Fruit fly (Drosophila melanogaster) whole organism, prepupa: ENCODE data around the gene CG7453.

Source experiments
- Blimp-1 ChIP-seq: fragments of 200-800 bp; sonication (Bioruptor generic); optimal IDR thresholded peaks from 3 replicates; lab custom pipeline; 2017; ENCODE audit warnings: missing biosample characterization, missing genetic modification characterization, mild to moderate bottlenecking, moderate library complexity, missing genetic modification reagents
- CG10631 ChIP-seq: fragments of 200-800 bp; sonication (Bioruptor generic); optimal IDR thresholded peaks from 2 replicates; lab custom pipeline; 2016; ENCODE audit warnings: missing biosample characterization, missing genetic modification characterization
- CG10669 ChIP-seq: fragments of 200-800 bp; sonication (Bioruptor generic); optimal IDR thresholded peaks from 3 replicates; lab custom pipeline; 2018; ENCODE audit warnings: missing biosample characterization, mild to moderate bottlenecking, missing genetic modification characterization, moderate library complexity
- CG11294 ChIP-seq: fragments of 200-800 bp; sonication (Bioruptor generic); IDR thresholded peaks from 2 replicates; pipeline ENCODE4 v1.3.6; 2022; ENCODE audit warnings: missing biosample characterization, missing genetic modification characterization
- CG11762 ChIP-seq: fragments of 200-800 bp; sonication (Bioruptor generic); optimal IDR thresholded peaks from 3 replicates; lab custom pipeline; 2016; ENCODE audit warnings: missing biosample characterization, missing genetic modification characterization; ENCODE audit not compliant: insufficient read depth
- CG15336 ChIP-seq: fragments of 200-800 bp; sonication (Bioruptor generic); IDR thresholded peaks from 2 replicates; pipeline ENCODE4 v1.3.6; 2022; ENCODE audit warnings: missing biosample characterization, missing genetic modification characterization
- CG1621 ChIP-seq: fragments of 200-800 bp; sonication (Bioruptor generic); optimal IDR thresholded peaks from 3 replicates; lab custom pipeline; 2018; ENCODE audit warnings: missing biosample characterization, mild to moderate bottlenecking, missing genetic modification characterization
- CG16779 ChIP-seq: fragments of 200-800 bp; sonication (Bioruptor generic); optimal IDR thresholded peaks from 3 replicates; lab custom pipeline; 2017; ENCODE audit warnings: missing biosample characterization, mild to moderate bottlenecking, missing genetic modification characterization
- CG3032 ChIP-seq: fragments of 200-800 bp; optimal IDR thresholded peaks from 2 replicates; lab custom pipeline; 2019; ENCODE audit warnings: missing biosample characterization, mild to moderate bottlenecking, missing genetic modification characterization, moderate library complexity
- CG31627 ChIP-seq: fragments of 200-800 bp; sonication (Bioruptor generic); optimal IDR thresholded peaks from 3 replicates; lab custom pipeline; 2016; ENCODE audit warnings: missing biosample characterization, missing genetic modification characterization
- CG3919 ChIP-seq: fragments of 200-800 bp; sonication (Bioruptor generic); optimal IDR thresholded peaks from 3 replicates; lab custom pipeline; 2016; ENCODE audit warnings: missing biosample characterization, missing genetic modification characterization
- CG4318 ChIP-seq: fragments of 200-800 bp; sonication (Bioruptor generic); optimal IDR thresholded peaks from 3 replicates; lab custom pipeline; 2017; ENCODE audit warnings: missing biosample characterization, mild to moderate bottlenecking, missing genetic modification characterization
- CG6163 ChIP-seq: fragments of 200-800 bp; sonication (Bioruptor generic); IDR thresholded peaks from 3 replicates; pipeline ENCODE4 v1.3.6; 2022; ENCODE audit warnings: missing biosample characterization, missing genetic modification characterization
- CG6276 ChIP-seq: fragments of 200-800 bp; sonication (Bioruptor generic); optimal IDR thresholded peaks from 2 replicates; lab custom pipeline; 2017; ENCODE audit warnings: missing biosample characterization, mild to moderate bottlenecking, missing genetic modification characterization
- CG6792 ChIP-seq: fragments of 200-800 bp; sonication (Bioruptor generic); optimal IDR thresholded peaks from 3 replicates; lab custom pipeline; 2016; ENCODE audit warnings: missing biosample characterization, missing genetic modification characterization
- CG7368 ChIP-seq: fragments of 200-800 bp; sonication (Bioruptor generic); optimal IDR thresholded peaks from 3 replicates; lab custom pipeline; 2016; ENCODE audit warnings: missing biosample characterization, missing genetic modification characterization
- CG8119 ChIP-seq: fragments of 200-800 bp; sonication (Bioruptor generic); IDR thresholded peaks from 3 replicates; pipeline ENCODE4 v1.3.6; 2022; ENCODE audit warnings: missing biosample characterization, missing genetic modification characterization
- CG8319 ChIP-seq: fragments of 200-800 bp; sonication (Bioruptor generic); optimal IDR thresholded peaks from 3 replicates; lab custom pipeline; 2016; ENCODE audit warnings: missing biosample characterization, missing genetic modification characterization
- CG8632 ChIP-seq: fragments of 200-800 bp; sonication (Bioruptor generic); optimal IDR thresholded peaks from 3 replicates; lab custom pipeline; 2016; ENCODE audit warnings: missing biosample characterization, missing genetic modification characterization
- Eip75B ChIP-seq: fragments of 200-800 bp; sonication (Bioruptor generic); optimal IDR thresholded peaks from 3 replicates; lab custom pipeline; 2016; ENCODE audit warnings: missing biosample characterization, missing genetic modification characterization
- Eip78C ChIP-seq: fragments of 200-800 bp; sonication (Bioruptor generic); peaks from one replicate; lab custom pipeline; 2016; ENCODE audit warnings: missing biosample characterization, missing genetic modification characterization
- Eip93F ChIP-seq: fragments of 200-800 bp; sonication (Bioruptor generic); optimal IDR thresholded peaks from 2 replicates; lab custom pipeline; 2016; ENCODE audit warnings: missing biosample characterization, mild to moderate bottlenecking, missing genetic modification characterization
- Gug ChIP-seq: fragments of 200-800 bp; sonication (Bioruptor generic); IDR thresholded peaks from 2 replicates; pipeline ENCODE4 v1.3.6; 2022; ENCODE audit warnings: missing biosample characterization, missing genetic modification characterization
- Lpt ChIP-seq: fragments of 200-800 bp; sonication (Bioruptor generic); optimal IDR thresholded peaks from 3 replicates; lab custom pipeline; 2016; ENCODE audit warnings: missing biosample characterization, missing genetic modification characterization
- Met ChIP-seq: fragments of 200-800 bp; sonication (Bioruptor generic); optimal IDR thresholded peaks from 3 replicates; lab custom pipeline; 2016; ENCODE audit warnings: missing biosample characterization, missing genetic modification characterization
- OdsH ChIP-seq: fragments of 200-800 bp; sonication (Bioruptor generic); optimal IDR thresholded peaks from 3 replicates; lab custom pipeline; 2016; ENCODE audit warnings: missing biosample characterization, missing genetic modification characterization
- Smox ChIP-seq: fragments of 200-800 bp; sonication (Bioruptor generic); optimal IDR thresholded peaks from 3 replicates; lab custom pipeline; 2016; ENCODE audit warnings: missing biosample characterization, missing genetic modification characterization
- Sox15 ChIP-seq: fragments of 200-800 bp; sonication (Bioruptor generic); optimal IDR thresholded peaks from 3 replicates; lab custom pipeline; 2016; ENCODE audit warnings: missing biosample characterization, missing genetic modification characterization
- acj6 ChIP-seq: fragments of 200-800 bp; sonication (Bioruptor generic); optimal IDR thresholded peaks from 3 replicates; lab custom pipeline; 2016; ENCODE audit warnings: missing biosample characterization, missing genetic modification characterization
- cyc ChIP-seq: fragments of 200-800 bp; sonication (Bioruptor generic); optimal IDR thresholded peaks from 3 replicates; lab custom pipeline; 2016; ENCODE audit warnings: missing biosample characterization, missing genetic modification characterization
- dac ChIP-seq: fragments of 200-800 bp; sonication (Bioruptor generic); optimal IDR thresholded peaks from 2 replicates; lab custom pipeline; 2017; ENCODE audit warnings: missing biosample characterization, mild to moderate bottlenecking, missing genetic modification characterization
- dsx ChIP-seq: fragments of 200-800 bp; optimal IDR thresholded peaks from 3 replicates; lab custom pipeline; 2019; ENCODE audit warnings: missing biosample characterization, mild to moderate bottlenecking, missing genetic modification characterization, moderate library complexity; ENCODE audit not compliant: poor library complexity, severe bottlenecking
- eg ChIP-seq: fragments of 200-800 bp; sonication (Bioruptor generic); IDR thresholded peaks from 3 replicates; pipeline ENCODE4 v1.3.6; 2022; ENCODE audit warnings: missing biosample characterization, missing genetic modification characterization
- esn ChIP-seq: fragments of 200-800 bp; sonication (Bioruptor generic); optimal IDR thresholded peaks from 2 replicates; lab custom pipeline; 2016; ENCODE audit warnings: missing biosample characterization, mild to moderate bottlenecking, missing genetic modification characterization, moderate library complexity
- fd59A ChIP-seq: fragments of 200-800 bp; sonication (Bioruptor generic); optimal IDR thresholded peaks from 2 replicates; lab custom pipeline; 2017; ENCODE audit warnings: missing biosample characterization, mild to moderate bottlenecking, missing genetic modification characterization, missing genetic modification reagents
- fd85E ChIP-seq: fragments of 200-800 bp; sonication (Bioruptor generic); optimal IDR thresholded peaks from 3 replicates; lab custom pipeline; 2016; ENCODE audit warnings: missing biosample characterization, missing genetic modification characterization
- lz ChIP-seq: fragments of 200-800 bp; sonication (Bioruptor generic); optimal IDR thresholded peaks from 3 replicates; lab custom pipeline; 2016; ENCODE audit warnings: missing biosample characterization, missing genetic modification characterization
- net ChIP-seq: fragments of 200-800 bp; sonication (Bioruptor generic); optimal IDR thresholded peaks from 3 replicates; lab custom pipeline; 2016; ENCODE audit warnings: missing biosample characterization, missing genetic modification characterization
- spab ChIP-seq: fragments of 200-800 bp; sonication (Bioruptor generic); optimal IDR thresholded peaks from 2 replicates; lab custom pipeline; 2017; ENCODE audit warnings: missing biosample characterization, mild to moderate bottlenecking, missing genetic modification characterization, missing genetic modification reagents
- ss ChIP-seq, 2 experiments: fragments of 200-800 bp; sonication (Bioruptor generic); optimal IDR thresholded peaks; 2 replicates in 1 of 2; 3 replicates in 1 of 2; lab custom pipeline; 2017 to 2018; ENCODE audit warnings: mild to moderate bottlenecking in 2 of 2, missing biosample characterization in 2 of 2, missing genetic modification characterization in 2 of 2, moderate library complexity in 1 of 2
- svp ChIP-seq: fragments of 200-800 bp; sonication (Bioruptor generic); peaks from one replicate; lab custom pipeline; 2016; ENCODE audit warnings: missing biosample characterization, missing genetic modification characterization
- topi ChIP-seq: fragments of 200-800 bp; sonication (Bioruptor generic); optimal IDR thresholded peaks from 3 replicates; lab custom pipeline; 2016; ENCODE audit warnings: missing biosample characterization, missing genetic modification characterization
- vri ChIP-seq: fragments of 200-800 bp; sonication (Bioruptor generic); optimal IDR thresholded peaks from 3 replicates; lab custom pipeline; 2016; ENCODE audit warnings: missing biosample characterization, mild to moderate bottlenecking, missing genetic modification characterization

CG7453 gene

DNA sequence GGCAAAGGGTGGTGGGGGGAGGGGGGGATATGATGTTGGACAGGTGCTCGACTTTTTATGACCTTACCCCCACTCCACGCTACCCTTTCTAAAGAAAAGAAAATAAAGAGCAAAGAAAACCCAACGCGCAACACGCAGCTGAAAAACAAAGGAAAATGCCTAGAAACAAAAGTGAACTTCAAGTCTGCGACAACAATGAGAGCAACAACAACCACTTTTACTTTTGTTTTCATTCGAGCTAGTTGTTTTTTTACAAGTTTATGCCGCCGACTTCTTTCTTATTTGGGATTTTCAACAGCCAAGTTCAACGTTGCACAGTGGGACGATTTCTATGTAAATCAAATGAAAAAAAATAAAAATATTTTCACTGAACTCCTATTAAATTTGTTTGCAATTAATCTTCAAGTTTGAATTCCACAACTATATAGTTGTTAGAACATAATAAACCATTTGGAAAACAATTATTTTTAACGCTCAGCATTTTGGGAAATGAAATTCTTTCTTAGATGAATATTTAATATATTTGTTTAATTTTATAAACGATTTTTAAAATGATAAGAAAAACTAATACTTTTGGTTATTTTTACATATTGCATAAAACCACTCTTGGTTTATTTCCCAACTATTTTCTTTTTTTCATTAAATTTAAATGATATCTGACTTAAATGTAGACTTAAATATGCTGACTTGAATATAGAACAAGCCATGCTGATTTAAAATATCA, 44.8 kb downstream of the CG7453 start (continued):
- TF ChIP-seq CG10631 (GFP tag; lab: Kevin White, UChicago) = peak; percentile 71
- peak; percentile 39 for TF ChIP-seq fd59A (GFP tag; lab: Kevin White, UChicago)
- peak; percentile 54 for TF ChIP-seq OdsH (GFP tag; lab: Kevin White, UChicago)
- TF ChIP-seq lz = peak; percentile 39
- peak; percentile 4 for TF ChIP-seq CG8319 (GFP tag; lab: Kevin White, UChicago)
- peak; percentile 89 for TF ChIP-seq Eip78C
- peak; percentile 75 for TF ChIP-seq CG4318 (GFP tag; lab: Kevin White, UChicago)
- TF ChIP-seq fd85E (GFP tag; lab: Kevin White, UChicago) = no peak
- peak; percentile 37 for TF ChIP-seq Eip75B (GFP tag; lab: Kevin White, UChicago)
- peak; percentile 11 for TF ChIP-seq dac (GFP tag; lab: Kevin White, UChicago)
- TF ChIP-seq dsx (GFP tag; lab: Kevin White, UChicago) = peak; percentile 7
- TF ChIP-seq CG15336 (GFP tag; lab: Robert Waterston, UW) = peak; percentile 46
- TF ChIP-seq CG6276 = peak; percentile 62

dm6 chrX:19225304-19225640, 45.3 kb downstream of the CG7453 start:
- TF ChIP-seq CG1621 (tag; lab: Kevin White, UChicago) (peak; percentile 63), ss (GFP tag; optimal IDR thresholded peaks at IDR 0.05; lab: Kevin White, UChicago) (peak in 1 of 2 experiments; percentile 57), OdsH (GFP tag; lab: Kevin White, UChicago) (no peak), svp (GFP tag; lab: Kevin White, UChicago) (peak; percentile 62), CG8632 (GFP tag; lab: Kevin White, UChicago) (peak; percentile 3), CG8319 (GFP tag; lab: Kevin White, UChicago) (no peak), CG8119 (GFP tag; lab: Robert Waterston, UW) (0 out of 3 replicates have a peak, but pooled peaks have one; percentile 4), Blimp-1 (GFP tag; lab: Kevin White, UChicago) (no peak), spab (GFP tag; lab: Kevin White, UChicago) (peak; percentile 28), CG6163 (GFP tag; lab: Robert Waterston, UW) (0 out of 3 replicates have a peak, but pooled peaks have one; percentile 36), CG3032 (tag; lab: Kevin White, UChicago) (peak; percentile 11)

dm6 chrX:19229855-19230433, 50.0 kb downstream of the CG7453 start:
- TF ChIP-seq esn (GFP tag; lab: Kevin White, UChicago) (peak; percentile 75), CG7368 (peak; percentile 57), fd85E (GFP tag; lab: Kevin White, UChicago) (peak; percentile 16), cyc (GFP tag; lab: Kevin White, UChicago) (peak; percentile 64), spab (GFP tag; lab: Kevin White, UChicago) (peak; percentile 26), CG16779 (tag; lab: Kevin White, UChicago) (no peak), OdsH (GFP tag; lab: Kevin White, UChicago) (peak; percentile 72), CG1621 (tag; lab: Kevin White, UChicago) (no peak), eg (GFP tag; lab: Robert Waterston, UW) (peak; percentile 48; the same call in 1 of the 3 replicates), fd59A (GFP tag; lab: Kevin White, UChicago) (peak; percentile 57), acj6 (GFP tag; lab: Kevin White, UChicago) (peak; percentile 70), Sox15 (peak; percentile 44), CG11294 (GFP tag; lab: Robert Waterston, UW) (no peak), CG3919 (GFP tag; lab: Kevin White, UChicago) (peak; percentile 72), CG31627 (GFP tag; lab: Kevin White, UChicago) (peak; percentile 44), dac (GFP tag; lab: Kevin White, UChicago) (peak; percentile 67), CG10669 (GFP tag; lab: Kevin White, UChicago) (peak; percentile 51), Eip75B (GFP tag; lab: Kevin White, UChicago) (peak; percentile 67), Lpt (GFP tag; lab: Kevin White, UChicago) (peak; percentile 40), Met (GFP tag; lab: Kevin White, UChicago) (peak; percentile 72), CG6163 (GFP tag; lab: Robert Waterston, UW) (peak; percentile 37; the same call in 2 of the 3 replicates), Smox (GFP tag; lab: Kevin White, UChicago) (peak; percentile 63), CG6792 (GFP tag; lab: Kevin White, UChicago) (peak; percentile 74), topi (GFP tag; lab: Kevin White, UChicago) (peak; percentile 75), lz (peak; percentile 66), CG11762 (peak; percentile 65), Eip93F (no peak), CG10631 (GFP tag; lab: Kevin White, UChicago) (peak; percentile 70), vri (no peak), CG8319 (GFP tag; lab: Kevin White, UChicago) (peak; percentile 52), net (GFP tag; lab: Kevin White, UChicago) (peak; percentile 68), Gug (no peak; the same call in 1 of the 2 replicates)
